Worm (Caenorhabditis elegans) whole organism, L3 larva: Measurements from ENCODE around the gene zyg-12.
A peak's percentile ranks its signal among the peaks of the same experiment; 100 is the strongest.

ENCODE experiments used
- ZK546.5 ChIP-seq: sonication (generic microtip); optimal IDR thresholded peaks from 2 replicates; lab custom pipeline; 2017; ENCODE audit warnings: missing biosample characterization, missing genetic modification characterization
- aly-2 ChIP-seq: fragments of 150-350 bp; optimal IDR thresholded peaks from 2 replicates; lab custom pipeline; 2014; ENCODE audit warnings: missing biosample characterization, missing genetic modification characterization
- ama-1 ChIP-seq: fragments of 150-350 bp; optimal IDR thresholded peaks from 2 replicates; lab custom pipeline; 2018
- ceh-16 ChIP-seq: sonication (generic microtip); optimal IDR thresholded peaks from 2 replicates; lab custom pipeline; 2017; ENCODE audit warnings: missing biosample characterization, missing genetic modification characterization
- ceh-28 ChIP-seq: fragments of 150-350 bp; optimal IDR thresholded peaks from 2 replicates; lab custom pipeline; 2014; ENCODE audit warnings: missing biosample characterization, missing genetic modification reagents, missing genetic modification characterization
- ceh-82 ChIP-seq: fragments of 150-350 bp; optimal IDR thresholded peaks from 2 replicates; lab custom pipeline; 2014; ENCODE audit warnings: missing biosample characterization, missing genetic modification characterization
- ceh-9 ChIP-seq: sonication (generic microtip); optimal IDR thresholded peaks from 2 replicates; lab custom pipeline; 2018; ENCODE audit warnings: missing biosample characterization, missing genetic modification characterization
- egl-5 ChIP-seq: fragments of 150-350 bp; optimal IDR thresholded peaks from 2 replicates; lab custom pipeline; 2017; ENCODE audit warnings: missing biosample characterization, missing genetic modification reagents, missing genetic modification characterization, inconsistent platforms
- elt-1 ChIP-seq: fragments of 150-350 bp; optimal IDR thresholded peaks from 2 replicates; lab custom pipeline; 2014; ENCODE audit warnings: missing biosample characterization, missing genetic modification characterization
- elt-3 ChIP-seq, 3 experiments: fragments of 150-350 bp in 1 of 3; sonication (generic microtip) in 2 of 3; optimal IDR thresholded peaks; 2 replicates in 2 of 3; 4 replicates in 1 of 3; lab custom pipeline; 2014 to 2017; ENCODE audit warnings: missing biosample characterization in 3 of 3, missing genetic modification characterization in 3 of 3
- eor-1 ChIP-seq, 2 experiments: fragments of 150-350 bp; optimal IDR thresholded peaks; 2 replicates each; lab custom pipeline; 2014 to 2018; ENCODE audit warnings: missing biosample characterization in 2 of 2, missing genetic modification characterization in 2 of 2
- fkh-10 ChIP-seq: sonication (generic microtip); optimal IDR thresholded peaks from 2 replicates; lab custom pipeline; 2017; ENCODE audit warnings: missing biosample characterization, missing genetic modification reagents, missing genetic modification characterization
- fkh-2 ChIP-seq: fragments of 150-350 bp; optimal IDR thresholded peaks from 2 replicates; lab custom pipeline; 2014; ENCODE audit warnings: missing biosample characterization, missing genetic modification reagents, missing genetic modification characterization
- fos-1 ChIP-seq: fragments of 150-350 bp; optimal IDR thresholded peaks from 2 replicates; lab custom pipeline; 2014; ENCODE audit warnings: missing biosample characterization, missing genetic modification characterization
- lin-15B ChIP-seq: fragments of 150-350 bp; optimal IDR thresholded peaks from 2 replicates; lab custom pipeline; 2014; ENCODE audit warnings: missing biosample characterization, missing genetic modification characterization
- lin-39 ChIP-seq: fragments of 150-350 bp; optimal IDR thresholded peaks from 2 replicates; lab custom pipeline; 2018; ENCODE audit warnings: missing biosample characterization, missing genetic modification reagents, missing genetic modification characterization
- lsy-12 ChIP-seq: sonication (generic microtip); optimal IDR thresholded peaks from 2 replicates; lab custom pipeline; 2016; ENCODE audit warnings: mild to moderate bottlenecking, missing genetic modification characterization, missing compliant biosample characterization
- mdl-1 ChIP-seq: fragments of 150-350 bp; optimal IDR thresholded peaks from 2 replicates; lab custom pipeline; 2014; ENCODE audit warnings: missing biosample characterization, missing genetic modification characterization
- nfya-1 ChIP-seq: sonication (generic microtip); optimal IDR thresholded peaks from 2 replicates; lab custom pipeline; 2017; ENCODE audit warnings: missing genetic modification characterization, mild to moderate bottlenecking, missing compliant biosample characterization, antibody characterized with exemption, moderate library complexity; ENCODE audit not compliant: insufficient read depth
- nhr-11 ChIP-seq: fragments of 150-350 bp; optimal IDR thresholded peaks from 2 replicates; lab custom pipeline; 2014; ENCODE audit warnings: missing biosample characterization, missing genetic modification characterization
- nhr-12 ChIP-seq: fragments of 150-350 bp; optimal IDR thresholded peaks from 2 replicates; lab custom pipeline; 2014; ENCODE audit warnings: missing biosample characterization, missing genetic modification characterization
- nhr-23 ChIP-seq: fragments of 150-350 bp; optimal IDR thresholded peaks from 2 replicates; lab custom pipeline; 2014; ENCODE audit warnings: missing biosample characterization, missing genetic modification reagents, missing genetic modification characterization
- nhr-237 ChIP-seq: fragments of 150-350 bp; optimal IDR thresholded peaks from 2 replicates; lab custom pipeline; 2014; ENCODE audit warnings: missing biosample characterization, missing genetic modification characterization
- nhr-25 ChIP-seq: sonication (generic microtip); optimal IDR thresholded peaks from 2 replicates; lab custom pipeline; 2017; ENCODE audit warnings: missing biosample characterization, missing genetic modification characterization
- nhr-67 ChIP-seq: fragments of 150-350 bp; optimal IDR thresholded peaks from 2 replicates; lab custom pipeline; 2014; ENCODE audit warnings: missing biosample characterization, missing genetic modification characterization
- nhr-77 ChIP-seq: fragments of 150-350 bp; optimal IDR thresholded peaks from 2 replicates; lab custom pipeline; 2014; ENCODE audit warnings: missing biosample characterization, missing genetic modification characterization
- sea-2 ChIP-seq: fragments of 150-350 bp; sonication (generic microtip); optimal IDR thresholded peaks from 4 replicates; lab custom pipeline; 2014; ENCODE audit warnings: missing biosample characterization, missing genetic modification reagents, missing genetic modification characterization
- snpc-4 ChIP-seq: fragments of 150-350 bp; optimal IDR thresholded peaks from 2 replicates; lab custom pipeline; 2014; ENCODE audit warnings: missing biosample characterization, missing genetic modification characterization
- tbx-2 ChIP-seq: sonication (generic microtip); optimal IDR thresholded peaks from 2 replicates; lab custom pipeline; 2016; ENCODE audit warnings: mild to moderate bottlenecking, missing genetic modification characterization, missing compliant biosample characterization
- unc-39 ChIP-seq: sonication (generic microtip); optimal IDR thresholded peaks from 4 replicates; lab custom pipeline; 2017; ENCODE audit warnings: missing biosample characterization, missing genetic modification characterization
- zag-1 ChIP-seq: fragments of 150-350 bp; optimal IDR thresholded peaks from 2 replicates; lab custom pipeline; 2014; ENCODE audit warnings: missing biosample characterization, missing genetic modification characterization
- ztf-4 ChIP-seq: fragments of 150-350 bp; optimal IDR thresholded peaks from 2 replicates; lab custom pipeline; 2014; ENCODE audit warnings: missing biosample characterization, missing genetic modification characterization

zyg-12 gene

DNA sequence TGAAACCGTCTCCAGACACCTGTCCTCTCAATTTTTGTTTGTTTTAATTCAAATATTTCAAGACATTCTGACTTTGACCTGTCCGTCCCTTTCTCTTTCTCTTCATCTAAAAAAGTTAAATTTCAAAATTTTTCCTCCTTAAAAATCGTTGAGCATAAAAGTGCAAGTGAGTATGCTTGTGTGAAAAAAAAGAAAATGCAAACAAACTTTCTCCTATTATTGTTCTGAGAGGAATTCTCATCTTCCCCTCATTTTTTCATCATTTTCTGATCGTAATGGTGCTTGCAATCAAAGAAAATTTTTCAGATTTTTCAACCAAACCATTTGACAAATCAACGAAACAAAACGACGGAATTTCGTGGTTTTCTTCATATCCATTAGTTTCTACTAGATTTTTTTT is 19.2 kb downstream of the zyg-12 start, which contains the start of gene shc-2:
TSS of gene shc-2 (plus strand) at position 301 of the 400 bp plus-strand sequence.
- TF ChIP-seq fos-1 (tag; lab: Kevin White, UChicago) = no peak

DNA sequence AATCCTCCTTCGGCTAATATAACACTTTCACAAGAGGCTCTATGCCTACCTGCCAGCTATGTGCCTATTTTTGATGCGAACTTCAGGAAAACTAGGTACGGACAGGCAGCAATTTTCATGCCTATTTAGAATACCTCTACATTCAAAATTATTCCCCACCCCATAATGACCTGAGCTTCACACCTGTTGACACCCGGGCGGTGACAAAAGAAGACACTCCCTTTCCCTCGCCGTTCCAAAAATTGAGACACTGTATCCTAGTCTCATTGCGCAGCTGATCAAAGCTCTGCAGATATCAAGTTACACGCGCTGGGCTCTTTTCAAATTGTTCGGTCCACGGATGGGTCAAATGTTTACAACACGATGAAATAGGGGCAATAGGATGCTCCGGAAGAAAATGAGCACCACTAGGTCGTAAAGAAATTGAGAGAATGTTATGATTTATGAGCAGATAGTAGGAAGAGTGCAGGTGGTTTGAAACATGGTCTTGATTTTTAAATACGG is 24.8 kb downstream of the zyg-12 start:
- TF ChIP-seq elt-3 (tag; optimal IDR thresholded peaks at IDR 0.05; lab: Kevin White, UChicago) (no peak), nhr-67 (no peak), fkh-10 (GFP tag; lab: Kevin White, UChicago) (no peak), nhr-12 (no peak), lin-15B (no peak)

DNA sequence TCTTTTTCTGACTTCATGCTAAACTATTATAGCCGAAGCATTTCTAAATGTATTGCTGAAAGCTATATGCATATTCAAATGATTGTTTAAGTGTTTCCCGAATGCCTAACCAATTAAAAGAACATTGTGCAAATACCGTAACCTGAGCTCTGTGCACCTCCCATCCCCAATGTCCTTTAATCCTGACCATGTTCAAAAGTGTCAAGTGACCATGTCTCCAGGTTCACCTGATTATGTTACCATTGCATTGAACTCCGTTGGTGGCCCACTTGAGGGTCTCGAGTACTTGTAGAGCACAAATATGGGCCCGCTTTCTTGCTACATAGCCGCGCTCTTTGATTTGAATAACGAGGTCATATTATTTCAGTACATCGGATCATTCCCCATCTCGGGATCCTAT is 25.6 kb downstream of the zyg-12 start:
- TF ChIP-seq tbx-2 = no peak
- no peak for TF ChIP-seq ceh-28
- TF ChIP-seq ceh-9 = no peak
- TF ChIP-seq ceh-82 (tag; lab: Kevin White, UChicago) = no peak
- no peak for TF ChIP-seq lsy-12 (tag; lab: Kevin White, UChicago)
- TF ChIP-seq nhr-23 (tag; lab: Kevin White, UChicago) = no peak
- no peak for TF ChIP-seq lin-39
- no peak for TF ChIP-seq ztf-4

DNA sequence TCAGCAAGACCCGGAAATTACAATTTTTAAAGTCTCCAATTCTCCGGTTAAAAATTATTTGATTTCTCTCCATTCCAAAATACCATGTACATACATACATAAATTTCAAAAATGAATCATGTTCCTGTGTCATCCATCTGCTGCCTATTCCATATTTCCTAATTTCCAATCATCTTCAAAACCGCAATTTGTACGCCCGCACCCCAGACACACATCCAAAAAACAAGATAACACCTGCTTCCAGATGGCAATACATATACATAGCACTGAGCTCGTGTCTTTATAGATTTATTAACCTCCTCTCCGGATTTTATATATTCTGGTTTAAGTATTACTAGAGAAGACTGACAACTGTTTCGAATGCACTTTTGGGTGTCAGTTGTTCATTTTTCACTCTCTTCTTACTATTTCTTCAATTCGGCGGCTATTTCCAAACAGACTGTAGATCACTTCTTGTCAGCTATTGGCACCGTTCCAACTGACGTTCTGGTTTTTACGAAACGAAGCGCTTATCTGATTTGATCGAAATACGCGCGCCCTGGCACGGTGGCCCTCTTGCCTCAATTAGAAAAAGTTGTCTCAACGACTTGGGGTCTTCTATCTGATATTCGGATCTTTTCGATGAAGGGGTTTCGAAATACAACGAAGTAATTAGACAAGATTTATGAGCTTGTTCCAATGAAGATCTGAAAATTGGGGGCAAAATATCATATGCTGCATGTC is 32.1 kb downstream of the zyg-12 start:
- peak; percentile 22 for TF ChIP-seq nhr-25 (tag; lab: Kevin White, UChicago)
- TF ChIP-seq elt-1 = peak; percentile 83
- no peak for TF ChIP-seq ZK546.5 (tag; lab: Kevin White, UChicago)

DNA sequence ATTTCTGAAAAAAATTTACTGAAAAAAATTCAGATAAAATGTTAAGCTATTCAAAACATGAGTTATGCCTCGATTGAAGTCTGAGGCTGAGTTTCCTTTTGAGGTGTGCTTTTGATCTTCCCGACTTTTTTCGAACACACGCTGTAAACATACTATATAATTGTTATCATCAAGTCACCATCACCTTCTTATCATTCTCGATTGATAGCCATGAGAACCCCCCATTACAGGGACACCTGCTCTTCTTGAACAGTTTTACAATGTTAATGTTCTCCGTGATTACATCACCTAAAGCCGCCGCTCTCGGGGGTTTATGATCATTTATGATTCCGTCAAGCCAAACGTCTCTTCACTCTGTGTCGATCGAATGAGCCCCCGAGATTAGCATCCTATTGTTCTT is 34.5 kb downstream of the zyg-12 start:
- no peak for TF ChIP-seq ceh-82 (tag; lab: Kevin White, UChicago)
- TF ChIP-seq unc-39 = no peak
- no peak for TF ChIP-seq ama-1 (lab: Kevin White, UChicago)
- TF ChIP-seq lin-39 = no peak
- TF ChIP-seq aly-2 (tag; lab: Kevin White, UChicago) = no peak
- TF ChIP-seq ztf-4 = no peak
- no peak for TF ChIP-seq ZK546.5 (tag; lab: Kevin White, UChicago)
- TF ChIP-seq fkh-2 = no peak
- TF ChIP-seq sea-2 (GFP tag; lab: Kevin White, UChicago) = no peak
- no peak for TF ChIP-seq nhr-67
- TF ChIP-seq mdl-1 (tag; lab: Kevin White, UChicago) = no peak
- no peak for TF ChIP-seq zag-1 (tag; lab: Kevin White, UChicago)
- no peak for TF ChIP-seq ceh-28
- TF ChIP-seq lin-15B = no peak
- TF ChIP-seq nhr-77 (tag; lab: Kevin White, UChicago) = no peak
- TF ChIP-seq nfya-1 (tag; lab: Kevin White, UChicago) = no peak
- TF ChIP-seq, all 47 proteins: peak for 0

DNA sequence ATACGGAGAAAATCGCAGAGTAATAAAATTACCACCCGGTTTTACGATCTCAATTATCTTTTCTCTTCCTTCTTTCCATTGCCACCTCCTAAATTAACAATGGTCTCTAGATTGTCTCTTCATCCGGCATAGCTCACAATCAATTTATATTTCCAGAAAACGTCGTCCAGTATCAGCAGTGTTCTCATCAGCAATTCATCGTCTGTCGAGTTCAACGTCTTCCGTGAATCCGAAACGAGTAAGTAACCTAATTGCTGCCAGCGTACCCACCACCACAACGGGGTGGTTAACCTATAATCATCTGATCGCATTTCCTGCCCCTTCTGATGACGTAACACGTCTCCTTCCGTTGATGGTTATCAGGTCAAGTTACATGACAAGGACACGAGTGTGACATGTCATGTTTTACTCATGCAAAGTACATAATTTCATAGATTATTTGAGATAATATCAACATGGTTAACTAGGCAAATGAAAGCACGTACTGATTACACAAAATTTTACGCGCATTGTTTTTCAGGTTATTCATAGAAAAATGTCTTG is 36.3 kb downstream of the zyg-12 start:
- TF ChIP-seq elt-1 = peak; percentile 65
- TF ChIP-seq nhr-23 (tag; lab: Kevin White, UChicago) = peak; percentile 74
- TF ChIP-seq ceh-16 (tag; lab: Kevin White, UChicago) = no peak
- no peak for TF ChIP-seq snpc-4 (tag; lab: Kevin White, UChicago)
- no peak for TF ChIP-seq fkh-2

DNA sequence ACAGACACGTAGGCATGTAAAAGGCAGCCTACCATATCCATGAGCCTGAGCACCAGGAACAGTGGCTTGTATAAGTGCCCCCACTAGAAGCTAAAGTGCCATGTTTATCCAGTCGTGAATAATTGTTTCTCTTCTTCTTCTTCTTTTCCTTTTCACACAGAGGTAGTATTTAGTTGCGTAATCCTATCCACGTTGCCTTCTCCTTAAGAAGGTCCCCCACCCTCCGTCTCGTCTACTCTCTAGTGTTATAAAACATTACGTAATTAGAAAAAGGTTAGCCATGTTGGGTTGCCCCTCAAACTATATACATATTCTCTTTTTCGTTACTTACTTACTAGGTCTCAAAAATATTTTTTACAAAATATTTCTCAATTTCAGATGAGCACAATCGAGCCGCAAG is 37.0 kb downstream of the zyg-12 start:
- TF ChIP-seq egl-5 (no peak), nhr-237 (tag; lab: Kevin White, UChicago) (no peak), eor-1 (tag; optimal IDR thresholded peaks at IDR 0.05; lab: Kevin White, UChicago) (no peak), nhr-11 (no peak)
